Fruit fly (Drosophila melanogaster) whole organism, embryonic: ENCODE data around the gene CG5781.
A peak's percentile ranks its signal among the peaks of the same experiment; 100 is the strongest.

Experiments
- B-H2 ChIP-seq: fragments of 200-800 bp; sonication (Bioruptor generic); optimal IDR thresholded peaks from 2 replicates; lab custom pipeline; 2018; ENCODE audit warnings: missing biosample characterization, mild to moderate bottlenecking, missing genetic modification characterization
- BEAF-32 ChIP-seq: fragments of 200-800 bp; sonication (Bioruptor generic); optimal IDR thresholded peaks from 3 replicates; lab custom pipeline; 2017; ENCODE audit warnings: missing biosample characterization, missing genetic modification characterization, mild to moderate bottlenecking, moderate library complexity, missing genetic modification reagents
- Bteb2 ChIP-seq: fragments of 200-800 bp; sonication (Bioruptor generic); optimal IDR thresholded peaks from 2 replicates; lab custom pipeline; 2016; ENCODE audit warnings: missing biosample characterization, missing genetic modification characterization
- CG11456 ChIP-seq: fragments of 200-800 bp; sonication (Bioruptor generic); IDR thresholded peaks from 3 replicates; pipeline ENCODE4 v1.3.6; 2022; ENCODE audit warnings: missing biosample characterization, missing genetic modification characterization
- CG12104 ChIP-seq: fragments of 200-800 bp; sonication (Bioruptor generic); optimal IDR thresholded peaks from 3 replicates; lab custom pipeline; 2016; ENCODE audit warnings: missing biosample characterization, missing genetic modification characterization
- CG12942 ChIP-seq: fragments of 200-800 bp; sonication (Bioruptor generic); optimal IDR thresholded peaks from 3 replicates; lab custom pipeline; 2016; ENCODE audit warnings: missing biosample characterization, missing genetic modification characterization
- CG13894 ChIP-seq: fragments of 200-800 bp; sonication (Bioruptor generic); optimal IDR thresholded peaks from 3 replicates; lab custom pipeline; 2018; ENCODE audit warnings: missing biosample characterization, mild to moderate bottlenecking, missing genetic modification characterization, moderate library complexity
- CG1602 ChIP-seq: fragments of 200-800 bp; sonication (Bioruptor generic); optimal IDR thresholded peaks from 3 replicates; lab custom pipeline; 2016; ENCODE audit warnings: missing biosample characterization, missing genetic modification characterization
- CG16863 ChIP-seq: fragments of 200-800 bp; sonication (Bioruptor generic); optimal IDR thresholded peaks from 3 replicates; lab custom pipeline; 2016; ENCODE audit warnings: missing biosample characterization, missing genetic modification characterization
- CG2875 ChIP-seq: fragments of 200-800 bp; sonication (Bioruptor generic); optimal IDR thresholded peaks from 2 replicates; lab custom pipeline; 2017; ENCODE audit warnings: missing biosample characterization, mild to moderate bottlenecking, missing genetic modification characterization, missing genetic modification reagents
- CG30403 ChIP-seq: fragments of 200-800 bp; sonication (Bioruptor generic); optimal IDR thresholded peaks from 3 replicates; lab custom pipeline; 2016; ENCODE audit warnings: missing biosample characterization, missing genetic modification characterization
- CG31388 ChIP-seq: fragments of 200-800 bp; sonication (Bioruptor generic); optimal IDR thresholded peaks from 2 replicates; lab custom pipeline; 2016; ENCODE audit warnings: missing biosample characterization, missing genetic modification characterization
- CG33213 ChIP-seq: fragments of 200-800 bp; sonication (Bioruptor generic); optimal IDR thresholded peaks from 3 replicates; lab custom pipeline; 2016; ENCODE audit warnings: missing biosample characterization, missing genetic modification characterization
- CG4820 ChIP-seq: fragments of 200-800 bp; sonication (Bioruptor generic); optimal IDR thresholded peaks from 3 replicates; lab custom pipeline; 2016; ENCODE audit warnings: missing biosample characterization, missing genetic modification characterization
- CG6175 ChIP-seq: fragments of 200-800 bp; sonication (Bioruptor generic); IDR thresholded peaks from 3 replicates; pipeline ENCODE4 v1.3.6; 2022; ENCODE audit warnings: missing biosample characterization, missing genetic modification characterization
- CG6683 ChIP-seq: fragments of 200-800 bp; sonication (Bioruptor generic); optimal IDR thresholded peaks from 2 replicates; lab custom pipeline; 2017; ENCODE audit warnings: missing biosample characterization, mild to moderate bottlenecking, missing genetic modification characterization, missing genetic modification reagents
- CG6689 ChIP-seq: fragments of 200-800 bp; sonication (Bioruptor generic); IDR thresholded peaks from 2 replicates; pipeline ENCODE4 v1.3.6; 2022; ENCODE audit warnings: missing biosample characterization, missing genetic modification characterization
- CG6791 ChIP-seq: fragments of 200-800 bp; sonication (Bioruptor generic); IDR thresholded peaks from 3 replicates; pipeline ENCODE4 v1.3.6; 2022; ENCODE audit warnings: missing biosample characterization, missing genetic modification characterization; ENCODE audit not compliant: partially characterized antibody
- CG8281 ChIP-seq: fragments of 200-800 bp; sonication (Bioruptor generic); optimal IDR thresholded peaks from 2 replicates; lab custom pipeline; 2018; ENCODE audit warnings: missing biosample characterization, mild to moderate bottlenecking, missing genetic modification characterization, moderate library complexity
- CG9609 ChIP-seq: fragments of 200-800 bp; sonication (Bioruptor generic); optimal IDR thresholded peaks from 3 replicates; lab custom pipeline; 2016; ENCODE audit warnings: missing biosample characterization, missing genetic modification characterization
- CG9797 ChIP-seq: fragments of 200-800 bp; sonication (Bioruptor generic); optimal IDR thresholded peaks from 3 replicates; lab custom pipeline; 2018; ENCODE audit warnings: missing biosample characterization, mild to moderate bottlenecking, missing genetic modification characterization
- CG9876 ChIP-seq: fragments of 200-800 bp; sonication (Bioruptor generic); optimal IDR thresholded peaks from 2 replicates; lab custom pipeline; 2016; ENCODE audit warnings: missing biosample characterization, missing genetic modification characterization
- CG9932 ChIP-seq: fragments of 200-800 bp; sonication (Bioruptor generic); IDR thresholded peaks from 2 replicates; pipeline ENCODE4 v1.3.6; 2022; ENCODE audit warnings: missing biosample characterization, missing genetic modification characterization
- Dad ChIP-seq: fragments of 200-800 bp; sonication (Bioruptor generic); optimal IDR thresholded peaks from 3 replicates; lab custom pipeline; 2016; ENCODE audit warnings: missing biosample characterization, missing genetic modification characterization
- Doc2 ChIP-seq: fragments of 200-800 bp; sonication (Bioruptor generic); IDR thresholded peaks from 2 replicates; pipeline ENCODE4 v1.3.6; 2022; ENCODE audit warnings: missing biosample characterization, missing genetic modification characterization
- Ets97D ChIP-seq: fragments of 200-800 bp; sonication (Bioruptor generic); optimal IDR thresholded peaks from 3 replicates; lab custom pipeline; 2016; ENCODE audit warnings: missing biosample characterization, missing genetic modification characterization
- H15 ChIP-seq: fragments of 200-800 bp; sonication (Bioruptor generic); IDR thresholded peaks from 3 replicates; pipeline ENCODE4 v1.3.6; 2022; ENCODE audit warnings: missing biosample characterization, missing genetic modification characterization
- Lim3 ChIP-seq: fragments of 200-800 bp; sonication (Bioruptor generic); IDR thresholded peaks from 2 replicates; pipeline ENCODE4 v1.3.6; 2022; ENCODE audit warnings: missing biosample characterization, missing genetic modification characterization
- Mes4 ChIP-seq: fragments of 200-800 bp; sonication (Bioruptor generic); optimal IDR thresholded peaks from 2 replicates; lab custom pipeline; 2016; ENCODE audit warnings: missing biosample characterization, missing genetic modification characterization
- NC2β ChIP-seq: fragments of 200-800 bp; sonication (Bioruptor generic); optimal IDR thresholded peaks from 2 replicates; lab custom pipeline; 2016; ENCODE audit warnings: missing biosample characterization, missing genetic modification characterization
- NK7.1 ChIP-seq: fragments of 200-800 bp; sonication (Bioruptor generic); optimal IDR thresholded peaks from 3 replicates; lab custom pipeline; 2016; ENCODE audit warnings: missing biosample characterization, missing genetic modification characterization
- Sox102F ChIP-seq: fragments of 200-800 bp; sonication (Bioruptor generic); optimal IDR thresholded peaks from 2 replicates; lab custom pipeline; 2018; ENCODE audit warnings: missing biosample characterization, mild to moderate bottlenecking, missing genetic modification characterization, moderate library complexity
- Ssrp ChIP-seq: fragments of 200-800 bp; sonication (Bioruptor generic); optimal IDR thresholded peaks from 2 replicates; lab custom pipeline; 2018; ENCODE audit warnings: missing biosample characterization, mild to moderate bottlenecking, missing genetic modification characterization, moderate library complexity
- Xbp1 ChIP-seq: fragments of 200-800 bp; sonication (Bioruptor generic); optimal IDR thresholded peaks from 3 replicates; lab custom pipeline; 2016; ENCODE audit warnings: missing biosample characterization, mild to moderate bottlenecking, missing genetic modification characterization
- ac ChIP-seq: fragments of 200-800 bp; sonication (Bioruptor generic); optimal IDR thresholded peaks from 3 replicates; lab custom pipeline; 2017; ENCODE audit warnings: missing biosample characterization, mild to moderate bottlenecking, missing genetic modification characterization
- al ChIP-seq: fragments of 200-800 bp; sonication (Bioruptor generic); IDR thresholded peaks from 2 replicates; pipeline ENCODE4 v1.3.6; 2022; ENCODE audit warnings: missing biosample characterization, missing genetic modification characterization
- ase ChIP-seq: fragments of 200-800 bp; sonication (Bioruptor generic); IDR thresholded peaks from 3 replicates; pipeline ENCODE4 v1.3.6; 2022; ENCODE audit warnings: missing biosample characterization, missing genetic modification characterization
- chif ChIP-seq, 2 experiments: fragments of 200-800 bp; sonication (Bioruptor generic); optimal IDR thresholded peaks; 3 replicates each; lab custom pipeline; 2016; ENCODE audit warnings: missing biosample characterization in 2 of 2, missing genetic modification characterization in 2 of 2
- ci ChIP-seq: fragments of 200-800 bp; sonication (Bioruptor generic); IDR thresholded peaks from 3 replicates; pipeline ENCODE4 v1.3.6; 2022; ENCODE audit warnings: missing biosample characterization, missing genetic modification characterization
- dpn ChIP-seq, 2 experiments: fragments of 200-800 bp; sonication (Bioruptor generic); optimal IDR thresholded peaks; 3 replicates each; lab custom pipeline; 2016; ENCODE audit warnings: missing biosample characterization in 2 of 2, missing genetic modification characterization in 2 of 2
- esg ChIP-seq: fragments of 200-800 bp; sonication (Bioruptor generic); conservative IDR thresholded peaks from 2 replicates; pipeline ENCODE4 v1.3.6; 2022; ENCODE audit warnings: missing biosample characterization, missing genetic modification characterization
- fd102C ChIP-seq: fragments of 200-800 bp; sonication (Bioruptor generic); optimal IDR thresholded peaks from 2 replicates; lab custom pipeline; 2018; ENCODE audit warnings: missing biosample characterization, mild to moderate bottlenecking, missing genetic modification characterization, moderate library complexity
- gfzf ChIP-seq: fragments of 200-800 bp; sonication (Bioruptor generic); optimal IDR thresholded peaks from 2 replicates; lab custom pipeline; 2016; ENCODE audit warnings: missing biosample characterization, mild to moderate bottlenecking, missing genetic modification characterization, moderate library complexity
- her ChIP-seq: fragments of 200-800 bp; sonication (Bioruptor generic); optimal IDR thresholded peaks from 2 replicates; lab custom pipeline; 2016; ENCODE audit warnings: missing biosample characterization, missing genetic modification characterization
- maf-S ChIP-seq: fragments of 200-800 bp; sonication (Bioruptor generic); optimal IDR thresholded peaks from 2 replicates; lab custom pipeline; 2016; ENCODE audit warnings: missing biosample characterization, missing genetic modification characterization
- seq ChIP-seq: fragments of 200-800 bp; sonication (Bioruptor generic); IDR thresholded peaks from 2 replicates; pipeline ENCODE4 v1.3.6; 2022; ENCODE audit warnings: missing biosample characterization, missing genetic modification characterization
- sim ChIP-seq: fragments of 200-800 bp; sonication (Bioruptor generic); IDR thresholded peaks from 2 replicates; pipeline ENCODE4 v1.3.6; 2022; ENCODE audit warnings: missing biosample characterization, missing genetic modification characterization
- sqz ChIP-seq: fragments of 200-800 bp; sonication (Bioruptor generic); optimal IDR thresholded peaks from 3 replicates; lab custom pipeline; 2018; ENCODE audit warnings: missing biosample characterization, mild to moderate bottlenecking, missing genetic modification characterization
- sug ChIP-seq: fragments of 200-800 bp; optimal IDR thresholded peaks from 2 replicates; lab custom pipeline; 2019; ENCODE audit warnings: missing biosample characterization, mild to moderate bottlenecking, missing genetic modification characterization, moderate library complexity
- zfh2 ChIP-seq: fragments of 200-800 bp; sonication (Bioruptor generic); optimal IDR thresholded peaks from 2 replicates; lab custom pipeline; 2016; ENCODE audit warnings: missing biosample characterization, missing genetic modification characterization

CG5781 gene

dm6 chr2L:12720430-12721396, 23.6 kb upstream of the CG5781 start (continued):
- TF ChIP-seq CG9797 (no peak), seq (GFP tag; lab: Robert Waterston, UW) (no peak; the same call in 1 of the 2 replicates), CG33213 (GFP tag; lab: Kevin White, UChicago) (no peak), Ets97D (GFP tag; lab: Kevin White, UChicago) (no peak), CG4820 (peak; percentile 34), chif (GFP tag; optimal IDR thresholded peaks at IDR 0.05; lab: Kevin White, UChicago) (no peak), sug (tag; lab: Kevin White, UChicago) (peak; percentile 77), NK7.1 (GFP tag; lab: Kevin White, UChicago) (no peak), CG31388 (GFP tag; lab: Kevin White, UChicago) (no peak), BEAF-32 (GFP tag; lab: Kevin White, UChicago) (no peak), CG1602 (no peak), zfh2 (GFP tag; lab: Kevin White, UChicago) (peak; percentile 21), esg (no peak), maf-S (no peak), Dad (GFP tag; lab: Kevin White, UChicago) (no peak), sqz (GFP tag; lab: Kevin White, UChicago) (no peak), Xbp1 (peak; percentile 69), Bteb2 (GFP tag; lab: Kevin White, UChicago) (no peak), CG6791 (GFP tag; lab: Robert Waterston, UW) (no peak), CG8281 (peak; percentile 3), Doc2 (GFP tag; lab: Robert Waterston, UW) (no peak), B-H2 (GFP tag; lab: Kevin White, UChicago) (no peak), CG9876 (GFP tag; lab: Kevin White, UChicago) (no peak), CG6689 (peak; percentile 80), CG9609 (GFP tag; lab: Kevin White, UChicago) (no peak), fd102C (GFP tag; lab: Kevin White, UChicago) (no peak), dpn (GFP tag; optimal IDR thresholded peaks at IDR 0.05; lab: Kevin White, UChicago) (peak; percentile 39 to 42), ase (GFP tag; lab: Robert Waterston, UW) (peak; percentile 49; the same call in 1 of the 3 replicates), Mes4 (GFP tag; lab: Kevin White, UChicago) (no peak), H15 (GFP tag; lab: Robert Waterston, UW) (0 out of 3 replicates have a peak, but pooled peaks have one; percentile 69), CG6683 (peak; percentile 50), Sox102F (GFP tag; lab: Kevin White, UChicago) (peak; percentile 30), gfzf (no peak), ci (GFP tag; lab: Robert Waterston, UW) (peak; percentile 63; the same call in 2 of the 3 replicates), al (GFP tag; lab: Robert Waterston, UW) (no peak), Ssrp (tag; lab: Kevin White, UChicago) (no peak), CG11456 (no peak), NC2β (GFP tag; lab: Kevin White, UChicago) (no peak), ac (no peak), CG6175 (GFP tag; lab: Robert Waterston, UW) (no peak), CG16863 (GFP tag; lab: Kevin White, UChicago) (no peak), sim (GFP tag; lab: Robert Waterston, UW) (no peak), CG2875 (GFP tag; lab: Kevin White, UChicago) (no peak), her (GFP tag; lab: Kevin White, UChicago) (no peak), CG30403 (GFP tag; lab: Kevin White, UChicago) (peak; percentile 21), Lim3 (GFP tag; lab: Robert Waterston, UW) (no peak), CG13894 (tag; lab: Kevin White, UChicago) (peak; percentile 35), CG9932 (peak; percentile 55), CG12104 (peak; percentile 10), CG12942 (GFP tag; lab: Kevin White, UChicago) (no peak)
